Fruit fly (Drosophila melanogaster) whole organism, embryonic: Measurements from ENCODE around the gene nesd.

ENCODE experiments used
- B-H1 ChIP-seq: fragments of 200-800 bp; sonication (Bioruptor generic); IDR thresholded peaks from 3 replicates; pipeline ENCODE4 v1.3.6; 2022; ENCODE audit warnings: missing biosample characterization, missing genetic modification characterization
- Blimp-1 ChIP-seq: fragments of 200-800 bp; sonication (Bioruptor generic); optimal IDR thresholded peaks from 3 replicates; lab custom pipeline; 2018; ENCODE audit warnings: missing biosample characterization, missing genetic modification characterization, mild to moderate bottlenecking, moderate library complexity, missing genetic modification reagents
- BtbVII ChIP-seq: fragments of 200-800 bp; sonication (Bioruptor generic); optimal IDR thresholded peaks from 3 replicates; lab custom pipeline; 2017; ENCODE audit warnings: missing biosample characterization, mild to moderate bottlenecking, missing genetic modification characterization
- Bteb2 ChIP-seq: fragments of 200-800 bp; sonication (Bioruptor generic); optimal IDR thresholded peaks from 2 replicates; lab custom pipeline; 2016; ENCODE audit warnings: missing biosample characterization, missing genetic modification characterization
- CG11093 ChIP-seq: fragments of 200-800 bp; sonication (Bioruptor generic); IDR thresholded peaks from 3 replicates; pipeline ENCODE4 v1.3.6; 2022; ENCODE audit warnings: missing biosample characterization, missing genetic modification characterization
- CG11560 ChIP-seq: fragments of 200-800 bp; sonication (Bioruptor generic); IDR thresholded peaks from 3 replicates; pipeline ENCODE4 v1.3.6; 2022; ENCODE audit warnings: missing biosample characterization, missing genetic modification characterization
- CG11723 ChIP-seq: fragments of 200-800 bp; sonication (Bioruptor generic); optimal IDR thresholded peaks from 2 replicates; lab custom pipeline; 2017; ENCODE audit warnings: missing biosample characterization, mild to moderate bottlenecking, missing genetic modification characterization
- CG14965 ChIP-seq: fragments of 200-800 bp; sonication (Bioruptor generic); optimal IDR thresholded peaks from 2 replicates; lab custom pipeline; 2016; ENCODE audit warnings: missing biosample characterization, missing genetic modification characterization, borderline replicate concordance
- CG16779 ChIP-seq: fragments of 200-800 bp; sonication (Bioruptor generic); IDR thresholded peaks from 2 replicates; pipeline ENCODE4 v1.3.6; 2022; ENCODE audit warnings: missing biosample characterization, missing genetic modification characterization
- CG16813 ChIP-seq: fragments of 200-800 bp; sonication (Bioruptor generic); IDR thresholded peaks from 3 replicates; pipeline ENCODE4 v1.3.6; 2022; ENCODE audit warnings: missing biosample characterization, missing genetic modification characterization; ENCODE audit not compliant: partially characterized antibody
- CG18476 ChIP-seq: fragments of 200-800 bp; sonication (Bioruptor generic); optimal IDR thresholded peaks from 2 replicates; lab custom pipeline; 2016; ENCODE audit warnings: missing biosample characterization, mild to moderate bottlenecking, missing genetic modification characterization
- CG18619 ChIP-seq: fragments of 200-800 bp; sonication (Bioruptor generic); optimal IDR thresholded peaks from 3 replicates; lab custom pipeline; 2017; ENCODE audit warnings: missing biosample characterization, mild to moderate bottlenecking, missing genetic modification characterization
- CG3065 ChIP-seq: fragments of 200-800 bp; sonication (Bioruptor generic); optimal IDR thresholded peaks from 2 replicates; lab custom pipeline; 2016; ENCODE audit warnings: missing biosample characterization, missing genetic modification characterization
- CG32532 ChIP-seq: fragments of 200-800 bp; sonication (Bioruptor generic); IDR thresholded peaks from 2 replicates; pipeline ENCODE4 v1.3.6; 2022; ENCODE audit warnings: missing biosample characterization, missing genetic modification characterization
- CG3281 ChIP-seq: fragments of 200-800 bp; sonication (Bioruptor generic); optimal IDR thresholded peaks from 3 replicates; lab custom pipeline; 2017; ENCODE audit warnings: missing biosample characterization, mild to moderate bottlenecking, missing genetic modification characterization
- CG42726 ChIP-seq: fragments of 200-800 bp; sonication (Bioruptor generic); IDR thresholded peaks from 2 replicates; pipeline ENCODE4 v1.3.6; 2022; ENCODE audit warnings: missing biosample characterization, missing genetic modification characterization; ENCODE audit not compliant: partially characterized antibody
- CG4282 ChIP-seq: fragments of 200-800 bp; sonication (Bioruptor generic); optimal IDR thresholded peaks from 2 replicates; lab custom pipeline; 2016; ENCODE audit warnings: missing biosample characterization, missing genetic modification characterization
- CG4617 ChIP-seq: fragments of 200-800 bp; sonication (Bioruptor generic); optimal IDR thresholded peaks from 3 replicates; lab custom pipeline; 2016; ENCODE audit warnings: missing biosample characterization, missing genetic modification characterization, borderline replicate concordance
- CG4707 ChIP-seq: fragments of 200-800 bp; sonication (Bioruptor generic); optimal IDR thresholded peaks from 2 replicates; lab custom pipeline; 2018; ENCODE audit warnings: missing biosample characterization, mild to moderate bottlenecking, missing genetic modification characterization, moderate library complexity
- Camta ChIP-seq: fragments of 200-800 bp; sonication (Bioruptor generic); optimal IDR thresholded peaks from 2 replicates; lab custom pipeline; 2016; ENCODE audit warnings: missing biosample characterization, missing genetic modification characterization
- Dp ChIP-seq: fragments of 200-800 bp; sonication (Bioruptor generic); optimal IDR thresholded peaks from 2 replicates; lab custom pipeline; 2018; ENCODE audit warnings: missing biosample characterization, mild to moderate bottlenecking, missing genetic modification characterization, moderate library complexity
- Eip74EF ChIP-seq, 2 experiments: fragments of 200-800 bp in 1 of 2; fragments of >200 bp in 1 of 2; sonication (Bioruptor generic) in 1 of 2; optimal IDR thresholded peaks; 2 replicates each; lab custom pipeline; 2017 to 2019; ENCODE audit warnings: missing biosample characterization in 2 of 2, missing genetic modification characterization in 2 of 2, mild to moderate bottlenecking in 1 of 2, moderate library complexity in 1 of 2
- Elba2 ChIP-seq: fragments of 200-800 bp; sonication (Bioruptor generic); optimal IDR thresholded peaks from 3 replicates; lab custom pipeline; 2016; ENCODE audit warnings: missing biosample characterization, missing genetic modification characterization
- MBD-R2 ChIP-seq: fragments of 200-800 bp; sonication (Bioruptor generic); IDR thresholded peaks from 2 replicates; pipeline ENCODE4 v1.3.6; 2022; ENCODE audit warnings: missing biosample characterization, missing genetic modification characterization
- Med ChIP-seq: fragments of 200-800 bp; sonication (Bioruptor generic); peaks from one replicate; lab custom pipeline; 2016; ENCODE audit warnings: missing biosample characterization, missing genetic modification characterization, mild to moderate bottlenecking, inconsistent platforms, moderate library complexity
- Meics ChIP-seq: fragments of 200-800 bp; sonication (Bioruptor generic); optimal IDR thresholded peaks from 2 replicates; lab custom pipeline; 2017; ENCODE audit warnings: missing biosample characterization, mild to moderate bottlenecking, missing genetic modification characterization
- PHDP ChIP-seq: fragments of 200-800 bp; sonication (Bioruptor generic); optimal IDR thresholded peaks from 3 replicates; lab custom pipeline; 2018; ENCODE audit warnings: missing biosample characterization, mild to moderate bottlenecking, missing genetic modification characterization, moderate library complexity
- Trl ChIP-seq, 3 experiments: fragments of >200 bp in 2 of 3; fragments of 200-800 bp in 1 of 3; sonication (Bioruptor generic) in 1 of 3; optimal IDR thresholded peaks; 2 replicates in 1 of 3; 3 replicates in 2 of 3; lab custom pipeline; 2016 to 2017; ENCODE audit warnings: missing biosample characterization in 1 of 3, missing genetic modification characterization in 1 of 3
- bbx ChIP-seq: fragments of 200-800 bp; sonication (Bioruptor generic); IDR thresholded peaks from 2 replicates; pipeline ENCODE4 v1.3.6; 2022; ENCODE audit warnings: missing biosample characterization, missing genetic modification characterization; ENCODE audit not compliant: partially characterized antibody
- chinmo ChIP-seq: fragments of 200-800 bp; sonication (Bioruptor generic); IDR thresholded peaks from 4 replicates; pipeline ENCODE4 v1.3.6; 2022; ENCODE audit warnings: missing biosample characterization, missing genetic modification characterization; ENCODE audit not compliant: partially characterized antibody
- corto ChIP-seq: fragments of 200-800 bp; sonication (Bioruptor generic); optimal IDR thresholded peaks from 2 replicates; lab custom pipeline; 2016; ENCODE audit warnings: missing biosample characterization, mild to moderate bottlenecking, missing genetic modification characterization, moderate library complexity
- emc ChIP-seq: fragments of 200-800 bp; sonication (Bioruptor generic); optimal IDR thresholded peaks from 2 replicates; lab custom pipeline; 2016; ENCODE audit warnings: missing biosample characterization, missing genetic modification characterization
- ewg ChIP-seq: fragments of 200-800 bp; sonication (Bioruptor generic); optimal IDR thresholded peaks from 3 replicates; lab custom pipeline; 2017; ENCODE audit warnings: mild to moderate bottlenecking, missing biosample characterization, missing genetic modification reagents, missing genetic modification characterization
- fd102C ChIP-seq: fragments of 200-800 bp; sonication (Bioruptor generic); optimal IDR thresholded peaks from 2 replicates; lab custom pipeline; 2018; ENCODE audit warnings: missing biosample characterization, mild to moderate bottlenecking, missing genetic modification characterization, moderate library complexity
- gem ChIP-seq: fragments of 200-800 bp; sonication (Bioruptor generic); optimal IDR thresholded peaks from 2 replicates; lab custom pipeline; 2019; ENCODE audit warnings: missing biosample characterization, mild to moderate bottlenecking, missing genetic modification characterization, moderate library complexity
- gsb ChIP-seq: fragments of 200-800 bp; sonication (Bioruptor generic); IDR thresholded peaks from 2 replicates; pipeline ENCODE4 v1.3.6; 2022; ENCODE audit warnings: missing biosample characterization, missing genetic modification characterization
- kay ChIP-seq: fragments of 200-800 bp; sonication (Bioruptor generic); optimal IDR thresholded peaks from 2 replicates; lab custom pipeline; 2016; ENCODE audit warnings: missing biosample characterization, missing genetic modification characterization
- luna ChIP-seq: fragments of 200-800 bp; sonication (Bioruptor generic); optimal IDR thresholded peaks from 2 replicates; lab custom pipeline; 2016; ENCODE audit warnings: missing biosample characterization, missing genetic modification characterization
- pita ChIP-seq: fragments of 200-800 bp; sonication (Bioruptor generic); optimal IDR thresholded peaks from 2 replicates; lab custom pipeline; 2017; ENCODE audit warnings: missing biosample characterization, mild to moderate bottlenecking, missing genetic modification characterization
- repo ChIP-seq: fragments of 200-800 bp; sonication (Bioruptor generic); optimal IDR thresholded peaks from 2 replicates; lab custom pipeline; 2016; ENCODE audit warnings: missing biosample characterization, missing genetic modification characterization
- seq ChIP-seq: fragments of 200-800 bp; sonication (Bioruptor generic); IDR thresholded peaks from 2 replicates; pipeline ENCODE4 v1.3.6; 2022; ENCODE audit warnings: missing biosample characterization, missing genetic modification characterization
- sim ChIP-seq: fragments of 200-800 bp; sonication (Bioruptor generic); IDR thresholded peaks from 2 replicates; pipeline ENCODE4 v1.3.6; 2022; ENCODE audit warnings: missing biosample characterization, missing genetic modification characterization
- sima ChIP-seq: fragments of 200-800 bp; sonication (Bioruptor generic); optimal IDR thresholded peaks from 2 replicates; lab custom pipeline; 2016; ENCODE audit warnings: missing biosample characterization, missing genetic modification characterization
- slp2 ChIP-seq: fragments of 200-800 bp; sonication (Bioruptor generic); optimal IDR thresholded peaks from 2 replicates; lab custom pipeline; 2016; ENCODE audit warnings: missing biosample characterization, missing genetic modification characterization
- sqz ChIP-seq: fragments of 200-800 bp; sonication (Bioruptor generic); optimal IDR thresholded peaks from 3 replicates; lab custom pipeline; 2018; ENCODE audit warnings: missing biosample characterization, mild to moderate bottlenecking, missing genetic modification characterization
- trh ChIP-seq: fragments of 200-800 bp; sonication (Bioruptor generic); optimal IDR thresholded peaks from 2 replicates; lab custom pipeline; 2016; ENCODE audit warnings: missing biosample characterization, missing genetic modification characterization
- ttk ChIP-seq: fragments of 200-800 bp; sonication (Bioruptor generic); IDR thresholded peaks from 2 replicates; pipeline ENCODE4 v2.1.2; 2022; ENCODE audit warnings: missing biosample characterization, missing genetic modification characterization
- wek ChIP-seq: fragments of 200-800 bp; sonication (Bioruptor generic); optimal IDR thresholded peaks from 3 replicates; lab custom pipeline; 2018; ENCODE audit warnings: missing biosample characterization, mild to moderate bottlenecking, missing genetic modification characterization, moderate library complexity
- z ChIP-seq: fragments of 200-800 bp; sonication (Bioruptor generic); IDR thresholded peaks from 3 replicates; pipeline ENCODE4 v1.3.6; 2022; ENCODE audit warnings: missing biosample characterization, missing genetic modification characterization

The nesd gene

DNA sequence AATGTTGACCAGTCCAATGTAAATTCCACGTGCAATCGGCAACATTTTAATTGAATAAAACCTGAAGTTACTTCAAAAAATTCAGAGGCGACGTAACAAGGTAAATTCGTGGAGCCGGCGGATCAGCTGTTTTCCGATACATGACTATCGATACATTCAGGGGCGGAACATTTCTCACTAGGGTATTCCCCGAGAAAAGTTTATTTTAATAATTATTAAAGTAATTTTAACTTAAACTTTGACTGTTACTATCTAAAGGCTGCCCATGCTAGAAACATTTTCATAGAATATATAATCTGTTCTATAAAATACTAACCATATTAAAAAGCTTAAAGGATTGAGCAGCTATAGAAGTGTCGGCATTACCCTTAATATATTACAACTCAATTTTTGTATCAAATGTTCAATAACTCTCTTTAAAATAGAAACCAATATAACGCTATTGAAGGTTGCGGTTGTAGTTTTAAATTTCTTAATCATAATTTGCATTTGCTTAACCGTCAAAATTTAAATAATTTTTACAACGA lies 3.4 kb downstream of the nesd start, which contains the start of the genes mRpS18B and Kua (continued):
- TF ChIP-seq PHDP (tag; lab: Kevin White, UChicago) (peak; percentile 64), kay (GFP tag; lab: Kevin White, UChicago) (no peak), ewg (GFP tag; lab: Kevin White, UChicago) (no peak), ttk (GFP tag; lab: Robert Waterston, UW) (0 out of 2 replicates have a peak, but pooled peaks have one; percentile 35), CG3281 (peak; percentile 50), emc (GFP tag; lab: Kevin White, UChicago) (no peak), CG3065 (GFP tag; lab: Kevin White, UChicago) (no peak), MBD-R2 (peak; percentile 88), corto (GFP tag; lab: Kevin White, UChicago) (no peak), gem (tag; lab: Kevin White, UChicago) (peak; percentile 78), CG42726 (0 out of 2 replicates have a peak, but pooled peaks have one; percentile 43), CG11723 (GFP tag; lab: Kevin White, UChicago) (no peak), pita (no peak), sqz (GFP tag; lab: Kevin White, UChicago) (no peak), Camta (GFP tag; lab: Kevin White, UChicago) (peak; percentile 13), Blimp-1 (GFP tag; lab: Kevin White, UChicago) (peak; percentile 54), Dp (GFP tag; lab: Kevin White, UChicago) (peak; percentile 2), Bteb2 (GFP tag; lab: Kevin White, UChicago) (no peak), CG18476 (GFP tag; lab: Kevin White, UChicago) (peak; percentile 45), BtbVII (GFP tag; lab: Kevin White, UChicago) (peak; percentile 22), Eip74EF (GFP tag; optimal IDR thresholded peaks at IDR 0.05; lab: Kevin White, UChicago) (peak in 1 of 2 experiments; percentile 40), CG16779 (GFP tag; lab: Robert Waterston, UW) (no peak), repo (GFP tag; lab: Kevin White, UChicago) (no peak), wek (peak; percentile 49), CG16813 (GFP tag; lab: Robert Waterston, UW) (peak; percentile 65), Trl (optimal IDR thresholded peaks at IDR 0.05; lab: Kevin White, UChicago) (no peak), Trl (GFP tag; optimal IDR thresholded peaks at IDR 0.05; lab: Kevin White, UChicago) (no peak), B-H1 (GFP tag; lab: Robert Waterston, UW) (peak; percentile 28; the same call in 1 of the 3 replicates), CG4707 (GFP tag; lab: Kevin White, UChicago) (no peak), luna (GFP tag; lab: Kevin White, UChicago) (no peak), z (GFP tag; lab: Robert Waterston, UW) (no peak), Med (GFP tag; lab: Kevin White, UChicago) (peak; percentile 85), Elba2 (GFP tag; lab: Kevin White, UChicago) (no peak), sima (GFP tag; lab: Kevin White, UChicago) (no peak), CG11093 (GFP tag; lab: Robert Waterston, UW) (no peak), gsb (GFP tag; lab: Robert Waterston, UW) (no peak), seq (no peak), slp2 (no peak), CG14965 (GFP tag; lab: Kevin White, UChicago) (no peak), CG32532 (peak; percentile 63), CG11560 (tag; lab: Robert Waterston, UW) (no peak), trh (no peak), CG4617 (GFP tag; lab: Kevin White, UChicago) (peak; percentile 40), CG4282 (no peak), CG18619 (GFP tag; lab: Kevin White, UChicago) (peak; percentile 34), bbx (GFP tag; lab: Robert Waterston, UW) (peak; percentile 60; the same call in 1 of the 2 replicates), chinmo (no peak), sim (no peak), Meics (GFP tag; lab: Kevin White, UChicago) (peak; percentile 54), fd102C (no peak)
